Fruit fly (Drosophila melanogaster): ENCODE measurements around the gene CG7394.

DNA sequence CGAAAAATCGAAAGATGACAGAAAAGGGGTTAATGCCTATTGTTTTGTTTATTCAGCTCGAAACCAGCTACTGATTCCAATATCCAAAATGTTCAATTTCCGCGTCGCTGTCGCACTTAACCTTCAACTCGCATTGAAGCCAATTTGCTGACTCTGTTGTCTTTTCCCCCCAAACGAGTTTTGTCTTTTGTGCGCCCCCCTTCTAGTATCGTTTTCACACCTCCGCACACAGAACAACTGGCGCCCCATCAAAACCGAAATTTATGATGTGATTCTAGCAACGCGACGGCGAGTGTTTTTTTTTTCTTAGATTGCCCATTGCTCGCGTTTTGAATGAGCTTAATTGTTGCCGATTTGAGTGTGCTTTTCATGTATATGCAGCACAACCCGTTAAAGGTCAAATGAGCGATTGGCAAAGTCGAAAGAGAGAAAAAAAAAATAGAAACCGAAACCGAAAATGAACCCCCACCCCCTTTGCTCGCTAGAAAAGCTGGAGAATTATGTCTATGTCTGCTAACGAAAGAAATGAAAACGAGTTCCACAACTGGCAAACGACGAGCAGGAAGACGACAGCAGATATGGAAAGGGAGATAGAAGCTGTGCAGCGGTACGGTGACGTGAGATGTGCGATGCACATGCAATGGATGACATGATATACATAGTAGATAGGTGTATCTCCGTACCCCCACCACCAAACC, 11.3 kb upstream of the CG7394 start:
- no peak for TF ChIP-seq Dfd (GFP tag; optimal IDR thresholded peaks at IDR 0.05)
- TF ChIP-seq h (GFP tag; optimal IDR thresholded peaks at IDR 0.05) = no peak
- no peak for TF ChIP-seq Dif (GFP tag; optimal IDR thresholded peaks at IDR 0.05; ENCODE audit: partially characterized antibody)
- no peak for TF ChIP-seq CG9705 (GFP tag; optimal IDR thresholded peaks at IDR 0.05)
- TF ChIP-seq br (GFP tag; optimal IDR thresholded peaks at IDR 0.05) = no peak
- no peak for TF ChIP-seq HLH106 (tag; optimal IDR thresholded peaks at IDR 0.05)

Data from whole organism, wandering third instar larva.